Worm (Caenorhabditis elegans): Measurements from ENCODE around the gene tmed-1.

DNA sequence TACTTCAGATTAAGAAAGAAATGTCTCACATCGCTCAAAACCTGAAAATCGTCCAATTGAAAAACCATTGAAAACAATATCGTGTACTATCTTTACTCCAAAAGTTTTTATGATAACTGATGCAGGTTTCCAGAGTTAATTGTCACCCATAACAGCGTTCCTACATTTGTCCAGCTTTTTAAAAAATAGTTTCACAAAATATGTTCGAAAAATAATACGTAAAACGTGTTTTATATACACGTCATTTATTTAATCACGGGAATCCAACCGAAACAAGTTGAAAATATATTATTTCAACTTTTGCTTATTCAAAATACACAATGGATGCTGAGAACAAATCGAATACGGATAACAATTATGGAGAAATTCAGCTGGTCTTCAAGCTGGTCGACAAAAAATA lies 2.5 kb downstream of the tmed-1 start, which contains the start of gene K08E4.7:
- TF ChIP-seq W03F9.2 (tag; optimal IDR thresholded peaks at IDR 0.05) (no peak), him-1 (tag; optimal IDR thresholded peaks at IDR 0.05) (no peak), dao-5 (tag; optimal IDR thresholded peaks at IDR 0.05) (no peak)
